Worm (Caenorhabditis elegans) whole organism, early embryonic: ENCODE data around the gene srlf-20.

Experiments used
- B0310.2 ChIP-seq: sonication (generic microtip); optimal IDR thresholded peaks from 2 replicates; lab custom pipeline; 2016; ENCODE audit warnings: mild to moderate bottlenecking, missing genetic modification characterization, missing compliant biosample characterization
- aly-1 ChIP-seq: sonication (generic microtip); optimal IDR thresholded peaks from 2 replicates; lab custom pipeline; 2016; ENCODE audit warnings: missing genetic modification characterization, missing compliant biosample characterization
- ama-1 ChIP-seq: fragments of 150-350 bp; optimal IDR thresholded peaks from 2 replicates; lab custom pipeline; 2014
- ceh-13 ChIP-seq: fragments of 200-800 bp; sonication (Bioruptor generic); optimal IDR thresholded peaks from 2 replicates; lab custom pipeline; 2018; ENCODE audit warnings: mild to moderate bottlenecking, missing genetic modification characterization, missing compliant biosample characterization
- ceh-36 ChIP-seq: sonication (generic microtip); optimal IDR thresholded peaks from 2 replicates; lab custom pipeline; 2016; ENCODE audit warnings: missing genetic modification characterization, inconsistent platforms, missing compliant biosample characterization
- ets-7 ChIP-seq: sonication (generic microtip); optimal IDR thresholded peaks from 2 replicates; lab custom pipeline; 2016; ENCODE audit warnings: missing genotype, missing genetic modification characterization, missing compliant biosample characterization
- flt-1 ChIP-seq: fragments of 200-800 bp; sonication (Bioruptor generic); IDR thresholded peaks from 2 replicates; pipeline ENCODE4 v1.3.6; 2022; ENCODE audit warnings: missing genetic modification characterization, missing compliant biosample characterization
- hnd-1 ChIP-seq: sonication (generic microtip); optimal IDR thresholded peaks from 2 replicates; lab custom pipeline; 2016; ENCODE audit warnings: missing genetic modification characterization, missing compliant biosample characterization
- scrt-1 ChIP-seq: fragments of 200-800 bp; sonication (Bioruptor generic); IDR thresholded peaks from 2 replicates; pipeline ENCODE4 v1.3.6; 2022; ENCODE audit warnings: missing genetic modification characterization, missing compliant biosample characterization
- tra-4 ChIP-seq: sonication (generic microtip); optimal IDR thresholded peaks from 2 replicates; lab custom pipeline; 2017; ENCODE audit warnings: missing genetic modification characterization, missing compliant biosample characterization

- TF ChIP-seq tra-4 (tag; lab: Kevin White, UChicago) (no peak), flt-1 (no peak), ets-7 (no peak), hnd-1 (tag; lab: Kevin White, UChicago) (no peak), ama-1 (lab: Kevin White, UChicago) (no peak), scrt-1 (GFP tag; lab: Robert Waterston, UW) (no peak), B0310.2 (tag; lab: Kevin White, UChicago) (no peak), ceh-36 (no peak), aly-1 (tag; lab: Kevin White, UChicago) (no peak), ceh-13 (GFP tag; lab: Kevin White, UChicago) (no peak)
Observed at ce11 chrV:899087-899486, 5.3 kb downstream of the srlf-20 start, which contains the start of gene nas-32.
